Worm (Caenorhabditis elegans): ENCODE measurements around the gene C04E6.5.

DNA sequence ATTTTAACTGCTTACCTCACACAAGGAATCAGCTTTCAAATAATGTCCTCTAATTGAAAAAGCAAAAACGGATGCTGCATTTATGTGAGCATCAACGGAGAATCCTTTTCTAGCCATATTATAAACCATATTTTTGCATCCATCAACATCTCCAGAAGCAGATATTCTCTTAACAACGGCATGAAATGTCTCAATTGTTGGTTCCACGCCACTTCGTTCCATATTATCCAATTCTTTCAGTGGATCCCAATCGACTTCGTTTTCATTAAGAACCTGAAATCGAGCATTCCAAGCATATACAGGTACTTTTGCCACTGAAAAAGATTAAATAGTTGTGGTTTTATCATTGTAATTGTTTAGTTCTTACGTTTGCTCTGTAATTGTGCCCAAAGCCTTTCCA is 14.9 kb downstream of the C04E6.5 start:
- no peak for TF ChIP-seq scrt-1 (GFP tag; IDR thresholded peaks at IDR 0.05)
- no peak for TF ChIP-seq tbx-37 (GFP tag; conservative IDR thresholded peaks at IDR 0.05)
- TF ChIP-seq ceh-36 (tag; optimal IDR thresholded peaks at IDR 0.05) = no peak
- no peak for TF ChIP-seq aly-1 (tag; optimal IDR thresholded peaks at IDR 0.05)
- TF ChIP-seq hnd-1 (tag; optimal IDR thresholded peaks at IDR 0.05) = no peak
- no peak for TF ChIP-seq tra-4 (tag; optimal IDR thresholded peaks at IDR 0.05)

All from whole organism, early embryonic.